Fruit fly (Drosophila melanogaster): ENCODE results near the gene CG12991.

DNA sequence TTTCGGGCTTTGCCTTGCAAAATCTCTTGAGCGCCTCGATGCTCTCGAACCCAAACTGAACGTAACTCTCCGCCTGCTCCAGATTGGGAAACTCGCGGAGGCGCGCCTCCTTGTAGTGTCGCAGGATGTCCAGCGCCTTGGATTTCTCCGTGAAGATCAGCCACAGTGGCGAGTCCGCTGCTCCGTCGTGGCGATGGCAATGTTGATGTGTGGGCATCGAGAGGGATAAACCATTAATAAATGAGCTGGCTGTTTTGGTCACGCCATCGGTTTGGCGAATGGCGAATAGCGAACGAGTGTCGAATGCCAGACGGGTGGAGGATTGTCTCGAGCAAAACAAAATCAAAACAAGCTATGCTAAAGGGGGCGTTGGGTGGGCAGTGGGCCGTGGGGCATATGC, 3.8 kb upstream of the CG12991 start:
- TF ChIP-seq Taf1 (GFP tag; IDR thresholded peaks at IDR 0.05), result no peak
- TF ChIP-seq CG32532 (GFP tag; IDR thresholded peaks at IDR 0.05), result 0 out of 2 replicates have a peak, but pooled peaks have one; percentile 11
- no peak for TF ChIP-seq Mad (GFP tag; optimal IDR thresholded peaks at IDR 0.05)
- no peak for TF ChIP-seq CG17359 (tag; optimal IDR thresholded peaks at IDR 0.05)
- no peak for TF ChIP-seq CG5180 (GFP tag; optimal IDR thresholded peaks at IDR 0.05)
- TF ChIP-seq CkIIα-i1 (GFP tag; IDR thresholded peaks at IDR 0.05), result no peak
- TF ChIP-seq CG8089 (GFP tag; optimal IDR thresholded peaks at IDR 0.05), result no peak
- TF ChIP-seq Side (GFP tag; optimal IDR thresholded peaks at IDR 0.05), result no peak
- TF ChIP-seq Hr39 (optimal IDR thresholded peaks at IDR 0.05), result no peak
- TF ChIP-seq Neu2 (GFP tag; optimal IDR thresholded peaks at IDR 0.05; ENCODE audit: borderline replicate concordance), result no peak
- no peak for TF ChIP-seq org-1 (GFP tag; optimal IDR thresholded peaks at IDR 0.05)

All from whole organism, embryonic.